Worm (Caenorhabditis elegans): ENCODE measurements around the gene K08C7.4.

Gene K08C7.4

DNA sequence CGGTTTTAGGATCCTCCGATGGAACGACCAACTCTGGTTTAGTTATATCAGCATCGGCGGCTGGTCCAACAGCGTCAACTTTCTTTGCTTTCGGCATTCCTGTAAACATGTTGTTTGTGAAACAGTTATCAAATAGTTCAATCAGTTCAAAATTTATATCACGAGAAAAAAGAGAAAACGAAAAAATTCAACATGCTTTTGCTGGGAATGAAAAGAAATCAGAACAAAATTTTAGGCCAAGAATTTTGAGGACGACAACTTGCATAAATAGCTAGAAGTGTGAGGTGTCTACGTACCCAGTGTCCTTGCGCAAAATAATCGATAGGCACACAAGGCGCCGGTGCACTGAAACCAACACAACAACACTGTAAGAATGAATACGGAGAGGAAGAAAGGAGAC, at the start of gene K08C7.4:
TSS of gene K08C7.4 (minus strand) at position 101 of the 400 bp plus-strand sequence.
- TF ChIP-seq unc-62 (GFP tag; optimal IDR thresholded peaks at IDR 0.05), result no peak

DNA sequence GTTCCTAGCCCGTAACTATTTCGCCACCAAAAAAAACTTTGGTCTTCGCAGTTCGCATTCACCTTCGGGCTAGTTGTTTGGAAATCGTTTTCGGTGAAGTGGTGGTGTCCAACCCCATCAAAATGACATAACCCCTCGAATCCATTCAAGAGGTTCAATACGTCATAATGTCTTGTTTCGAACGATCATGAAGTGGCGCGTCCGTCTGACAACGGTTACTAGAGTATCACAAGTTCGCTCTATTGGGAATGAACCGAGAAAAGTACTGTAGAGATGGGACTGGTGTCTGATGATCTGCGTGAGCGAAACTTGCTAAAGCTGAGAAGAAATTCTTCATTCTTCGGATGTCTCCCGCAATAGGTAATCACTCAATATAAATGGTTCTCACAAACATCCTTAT, 47.5 kb upstream of the K08C7.4 start, which contains the start of gene ZC168.2:
TSS of gene ZC168.2 (plus strand) at position 301 of the 400 bp plus-strand sequence.
- no peak for TF ChIP-seq unc-62 (GFP tag; optimal IDR thresholded peaks at IDR 0.05)

DNA sequence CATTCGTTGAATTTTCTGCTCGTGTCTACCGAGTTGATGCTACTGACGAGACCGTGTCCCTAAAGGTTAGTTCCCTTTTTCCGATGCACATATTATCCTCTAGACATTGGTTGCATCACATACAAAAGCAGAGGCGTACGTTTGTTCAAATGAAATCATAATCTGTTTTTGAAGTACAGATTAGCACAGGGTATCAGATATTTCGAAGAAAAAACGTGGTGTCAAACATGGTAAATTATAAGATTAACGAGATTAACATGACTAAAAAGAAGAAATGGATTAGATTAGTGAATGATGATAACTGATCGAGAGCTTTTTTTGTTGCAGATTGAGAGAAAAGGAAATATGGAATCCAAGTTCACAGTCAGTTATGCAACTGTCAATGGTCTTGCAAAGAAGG, 38.6 kb upstream of the K08C7.4 start:
- TF ChIP-seq unc-62 (GFP tag; optimal IDR thresholded peaks at IDR 0.05), result no peak

DNA sequence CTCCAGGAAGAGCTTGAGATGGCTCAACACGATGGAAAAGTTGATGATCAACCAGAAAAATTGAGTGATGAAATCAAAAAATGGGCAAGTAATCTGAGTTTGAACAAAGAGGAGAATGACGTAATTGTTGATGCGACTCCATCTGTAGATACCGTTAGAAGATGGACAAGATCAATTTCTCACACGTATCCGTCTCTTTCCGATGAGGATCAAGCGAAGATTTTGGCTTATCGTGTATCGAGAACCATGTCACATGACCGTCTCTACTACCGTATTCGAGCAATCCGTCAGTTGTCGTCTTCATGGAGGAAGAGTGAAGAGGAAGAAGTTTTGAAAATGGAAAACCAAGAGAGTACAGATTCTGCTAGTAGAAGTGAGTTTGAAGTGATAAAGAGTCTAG, 37.8 kb upstream of the K08C7.4 start:
- TF ChIP-seq unc-62 (GFP tag; optimal IDR thresholded peaks at IDR 0.05), result no peak

DNA sequence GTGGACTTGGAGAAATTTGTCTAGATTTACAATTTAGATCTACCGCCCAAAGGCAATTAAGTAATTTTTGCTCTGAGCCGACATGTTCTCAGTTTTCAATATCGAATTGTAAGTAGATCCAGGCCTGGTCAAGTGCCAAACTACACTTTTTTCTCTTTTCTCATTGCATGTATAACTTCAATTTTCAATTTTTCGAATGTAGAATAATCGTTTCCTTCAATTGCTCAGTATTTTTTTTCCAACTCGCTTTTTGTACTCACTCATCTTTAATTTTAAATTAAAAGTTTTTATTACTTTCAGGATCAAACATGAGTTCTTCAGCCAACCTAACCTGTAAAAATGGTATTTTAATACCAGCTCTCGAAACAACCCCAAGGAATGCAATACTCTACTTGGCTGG, 36.1 kb upstream of the K08C7.4 start, which contains the start of gene ncx-3:
TSS of gene ncx-3 (plus strand) at position 301 of the 400 bp plus-strand sequence.
- no peak for TF ChIP-seq unc-62 (GFP tag; optimal IDR thresholded peaks at IDR 0.05)

DNA sequence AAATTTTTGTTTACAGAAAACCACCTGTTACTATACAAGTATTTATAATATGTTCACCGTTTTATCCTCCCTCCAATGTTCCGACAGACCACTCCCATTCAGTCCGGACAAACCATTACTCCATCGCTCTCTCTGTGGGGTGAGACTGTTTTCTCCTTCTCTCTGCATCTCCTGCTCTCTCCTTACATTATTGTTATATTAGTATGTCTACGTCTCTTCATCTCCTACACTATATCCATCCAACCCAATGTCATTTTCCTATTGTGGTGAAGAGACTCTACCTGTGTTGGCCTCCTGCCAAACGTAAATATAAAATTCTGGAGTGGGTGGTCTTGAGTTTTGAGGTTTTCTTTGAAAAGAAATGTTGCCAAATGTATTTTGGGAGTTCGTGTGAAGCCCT, 34.3 kb upstream of the K08C7.4 start:
- TF ChIP-seq unc-62 (GFP tag; optimal IDR thresholded peaks at IDR 0.05), result no peak

DNA sequence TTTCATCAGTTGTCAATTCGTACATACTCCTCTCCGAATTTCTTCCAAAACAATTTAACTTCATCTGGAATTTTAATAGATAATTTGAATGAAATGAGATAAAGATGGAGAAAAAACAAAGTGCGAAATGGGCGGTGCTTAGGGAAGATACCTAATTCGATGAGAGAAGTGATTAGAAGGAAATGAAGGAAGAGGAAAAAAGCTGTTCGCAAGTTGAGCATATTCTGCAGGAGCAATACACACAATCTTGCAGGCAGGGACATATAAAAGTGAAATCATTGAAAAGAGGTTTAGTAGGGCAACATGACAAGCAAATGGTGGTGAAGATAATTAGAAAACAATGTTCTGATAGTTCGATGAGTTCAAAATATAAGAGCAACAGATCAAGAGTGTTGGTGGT, 31.4 kb upstream of the K08C7.4 start, which contains the start of gene glb-21:
TSS of gene glb-21 (minus strand) at position 66 of the 400 bp plus-strand sequence.
- no peak for TF ChIP-seq unc-62 (GFP tag; optimal IDR thresholded peaks at IDR 0.05)

DNA sequence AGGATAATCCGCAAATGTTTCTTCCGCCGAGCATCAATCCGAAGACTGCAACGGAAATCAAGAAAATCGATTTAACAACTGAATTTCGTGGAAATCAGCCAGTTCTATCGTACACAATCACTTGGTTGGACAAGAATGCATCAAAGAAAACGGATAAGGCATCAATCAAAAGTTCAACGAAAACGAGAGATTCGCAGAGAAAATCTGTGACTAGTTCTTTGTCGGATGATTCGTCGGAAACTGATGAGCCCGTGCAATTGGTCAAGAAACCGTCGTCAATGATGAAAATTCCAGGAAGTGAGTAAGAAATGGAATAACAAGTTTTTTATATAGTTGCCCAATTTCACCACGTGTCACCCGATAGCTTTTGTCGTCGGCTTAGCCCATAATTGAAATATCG, 25.8 kb upstream of the K08C7.4 start, which contains the start of gene R102.6:
TSS of gene R102.6 (minus strand) at position 101 of the 400 bp plus-strand sequence.
- TF ChIP-seq unc-62 (GFP tag; optimal IDR thresholded peaks at IDR 0.05), result no peak

DNA sequence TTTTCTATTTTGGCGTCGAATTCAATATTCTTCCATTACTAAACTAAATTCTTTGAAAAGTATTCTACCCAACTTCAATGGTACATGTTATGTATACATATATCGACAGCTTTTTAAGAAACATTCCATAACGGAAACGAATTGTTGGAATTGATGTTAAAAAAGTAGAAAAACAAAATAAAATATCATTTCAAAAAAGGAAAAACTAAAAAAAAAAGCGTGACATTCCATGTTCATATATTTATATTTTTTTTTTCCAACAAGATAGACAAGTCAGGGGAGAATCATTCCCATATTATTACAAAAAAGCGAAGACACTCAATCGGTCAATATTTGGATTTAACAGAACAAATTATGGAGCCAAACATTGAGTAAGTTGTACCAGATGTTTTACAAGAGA, 24.9 kb upstream of the K08C7.4 start, which contains the start of gene R102.10:
TSS of gene R102.10 (plus strand) at position 301 of the 400 bp plus-strand sequence.
- TF ChIP-seq unc-62 (GFP tag; optimal IDR thresholded peaks at IDR 0.05), result no peak

DNA sequence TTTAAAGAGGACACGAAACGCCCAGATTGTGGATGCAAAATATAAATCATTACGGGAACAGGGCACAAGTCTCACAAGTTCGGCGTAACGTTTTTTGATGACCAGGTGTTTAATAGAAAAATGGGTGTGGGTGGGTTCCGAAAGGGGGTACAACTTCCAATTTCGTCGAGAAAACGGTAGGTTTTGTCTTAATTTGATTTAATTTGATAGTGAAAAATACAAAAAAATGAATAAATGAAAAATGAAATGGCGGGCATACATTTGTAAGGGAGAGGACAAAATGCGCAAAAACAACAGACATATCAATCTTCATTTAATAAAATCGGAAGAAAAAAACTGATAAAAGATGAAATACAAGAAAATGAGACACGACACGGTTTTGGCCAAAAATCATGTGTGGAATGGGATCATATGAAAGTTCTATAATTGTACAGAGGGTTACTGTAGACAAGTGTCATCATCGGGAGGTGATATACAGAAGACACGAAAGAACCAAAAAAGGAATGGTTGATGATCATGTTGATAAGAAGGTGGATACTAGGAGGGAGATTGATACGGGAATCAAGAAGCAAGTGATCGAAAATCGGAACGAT, 21.7 kb upstream of the K08C7.4 start:
- TF ChIP-seq unc-62 (GFP tag; optimal IDR thresholded peaks at IDR 0.05), result no peak

DNA sequence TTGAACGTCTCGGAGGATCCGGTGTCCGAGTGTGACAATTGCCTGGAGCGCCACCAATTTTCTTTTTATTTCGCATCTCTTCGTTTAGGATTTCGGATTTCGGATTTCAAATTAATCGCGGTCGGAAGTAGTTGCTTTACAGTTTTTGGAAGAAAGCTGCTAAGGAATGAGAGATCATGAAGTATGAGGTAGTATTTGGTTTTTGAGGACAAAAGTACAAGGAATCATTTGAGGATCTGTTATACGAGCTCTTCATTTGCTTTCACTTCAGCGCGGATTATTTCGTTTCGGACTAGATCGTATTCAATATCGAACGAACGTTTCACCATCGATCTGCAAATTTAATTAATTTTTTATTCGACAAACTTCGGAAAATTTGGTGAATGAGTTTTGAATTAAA, 19.4 kb upstream of the K08C7.4 start, which contains the start of gene R102.11:
TSS of gene R102.11 (minus strand) at position 101 of the 400 bp plus-strand sequence.
- no peak for TF ChIP-seq unc-62 (GFP tag; optimal IDR thresholded peaks at IDR 0.05)

DNA sequence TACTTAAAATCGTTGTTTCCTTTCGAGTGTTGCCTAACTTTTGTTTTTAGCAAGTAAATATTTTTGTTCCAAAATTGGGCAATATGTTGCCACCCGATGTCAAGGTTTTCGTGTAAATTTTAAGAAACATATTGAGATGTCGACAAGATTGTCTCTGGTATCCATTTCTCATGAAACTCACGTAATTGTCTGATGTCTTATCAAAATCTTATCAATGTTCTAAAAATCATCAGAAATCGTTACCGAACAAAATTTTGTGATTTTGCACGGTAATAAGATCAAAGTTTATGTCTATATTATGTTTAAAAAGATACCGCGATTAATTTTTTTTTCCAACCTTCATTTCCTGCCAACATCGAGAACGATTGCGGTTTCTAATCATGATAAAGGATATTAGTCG, 18.7 kb upstream of the K08C7.4 start:
- no peak for TF ChIP-seq unc-62 (GFP tag; optimal IDR thresholded peaks at IDR 0.05)

DNA sequence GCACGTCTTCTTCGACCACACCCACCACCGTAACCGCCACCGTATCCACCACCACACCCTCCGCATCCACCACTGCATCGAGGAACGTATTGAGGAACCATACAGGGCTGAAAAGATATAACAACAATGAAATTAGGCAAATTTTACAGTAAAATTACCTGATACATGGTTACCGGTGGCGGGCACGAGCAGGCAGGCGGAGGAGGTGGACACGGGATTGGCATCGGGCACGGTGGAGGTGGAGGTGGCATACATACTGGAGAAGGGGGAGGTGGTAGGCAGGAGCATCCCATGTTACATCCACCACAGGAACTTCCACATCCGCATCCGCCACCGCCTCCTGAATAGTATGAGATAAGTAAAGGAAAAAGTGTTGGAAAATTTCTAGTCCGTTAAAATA, 18.2 kb upstream of the K08C7.4 start:
- TF ChIP-seq unc-62 (GFP tag; optimal IDR thresholded peaks at IDR 0.05), result no peak

DNA sequence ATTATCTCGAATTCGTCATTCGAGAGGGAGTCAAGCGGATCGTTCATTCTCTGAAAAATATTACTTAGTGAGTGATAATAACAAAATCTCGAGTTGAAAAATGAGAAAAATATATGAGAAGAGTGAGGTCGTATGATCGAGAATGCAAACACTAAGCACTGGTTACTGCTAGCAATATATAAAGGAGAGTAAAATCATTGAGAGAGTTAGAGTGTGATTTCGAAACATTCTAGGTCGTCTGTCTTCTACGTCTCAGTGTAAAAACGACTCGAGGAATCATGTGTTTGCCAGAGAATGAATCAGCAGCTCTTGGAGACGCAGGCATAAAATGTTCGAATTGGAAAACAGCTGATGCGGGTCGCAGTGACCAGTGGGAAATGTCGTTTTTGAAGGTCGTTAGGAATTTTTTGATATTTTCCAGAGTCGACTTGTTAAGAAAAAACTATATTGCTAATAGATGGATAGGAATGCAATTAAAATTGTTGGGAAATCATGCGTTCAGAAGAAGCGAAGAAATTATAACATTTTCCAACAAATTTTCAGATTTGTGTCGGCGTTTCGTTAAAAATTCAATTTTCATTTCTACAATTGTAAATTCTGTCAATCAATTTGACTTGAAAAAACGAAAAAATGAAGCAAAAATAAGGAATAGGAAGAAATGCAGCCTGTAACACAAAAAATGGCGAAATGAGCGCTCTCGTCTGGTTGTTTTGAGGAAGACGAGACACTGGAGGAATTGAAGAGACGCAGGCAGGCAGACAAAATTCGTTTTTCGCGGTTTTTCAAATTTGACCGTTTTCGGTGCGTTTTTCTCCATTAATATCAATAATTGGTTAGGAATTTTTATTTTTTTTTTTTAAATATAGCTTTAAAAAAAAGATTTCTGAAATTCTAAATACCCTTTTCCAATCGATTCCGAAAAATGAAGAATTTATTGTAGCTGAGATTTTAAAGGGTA, 17.0 kb upstream of the K08C7.4 start, which contains the start of gene allo-1:
TSS of gene allo-1 (minus strand) at position 51 of the 958 bp plus-strand sequence.
- TF ChIP-seq unc-62 (GFP tag; optimal IDR thresholded peaks at IDR 0.05), result no peak

DNA sequence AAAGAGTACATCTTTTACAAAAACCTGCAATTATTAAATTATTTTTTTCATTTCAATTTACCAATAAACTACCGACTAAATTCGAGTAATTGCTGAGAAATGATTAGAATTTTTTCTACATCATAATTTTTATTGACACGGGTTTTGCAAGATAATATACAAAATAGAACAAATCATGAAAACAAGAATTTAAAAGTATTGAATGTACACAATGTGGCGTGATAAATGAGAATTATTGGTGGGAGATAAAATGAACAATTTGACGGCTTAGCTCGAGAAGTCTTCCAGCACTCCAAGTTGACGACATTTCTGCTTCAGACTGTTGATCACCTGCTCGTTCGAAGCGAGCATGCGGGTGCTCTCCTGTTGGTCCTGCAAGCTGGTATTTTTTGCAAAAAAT, 14.9 kb upstream of the K08C7.4 start, which contains the start of gene R102.4:
TSS of gene R102.4 (minus strand) at position 101 of the 400 bp plus-strand sequence.
- TF ChIP-seq unc-62 (GFP tag; optimal IDR thresholded peaks at IDR 0.05), result no peak

DNA sequence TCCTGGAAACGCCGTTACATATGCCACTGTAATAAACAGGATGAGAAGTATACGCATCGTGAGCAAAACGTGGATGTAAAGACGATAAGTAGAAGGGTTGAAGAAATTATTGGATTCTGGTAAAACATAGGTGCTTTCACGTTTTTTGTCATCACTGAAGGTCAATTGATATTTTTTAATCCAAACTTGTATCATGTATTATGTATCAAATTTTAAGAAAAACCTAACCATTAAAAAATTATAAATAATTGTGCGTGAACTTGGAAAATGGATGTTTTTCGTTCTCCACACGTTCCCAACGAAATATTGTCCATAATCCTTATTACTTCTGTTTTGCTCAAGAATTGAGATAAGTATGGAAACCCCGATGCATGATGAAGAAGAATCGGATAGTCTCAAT, 9.9 kb upstream of the K08C7.4 start, which contains the start of gene R102.8:
TSS of gene R102.8 (minus strand) at position 101 of the 400 bp plus-strand sequence.
- no peak for TF ChIP-seq unc-62 (GFP tag; optimal IDR thresholded peaks at IDR 0.05)

Measured in whole organism, dauer.